Fruit fly (Drosophila melanogaster) whole organism, embryonic: Measurements from ENCODE around the gene CG10348.

Source experiments
- Aef1 ChIP-seq: fragments of 200-800 bp; sonication (Bioruptor generic); IDR thresholded peaks from 3 replicates; pipeline ENCODE4 v1.3.6; 2022; ENCODE audit warnings: missing biosample characterization, missing genetic modification characterization
- Atf3 ChIP-seq: fragments of 200-800 bp; sonication (Bioruptor generic); optimal IDR thresholded peaks from 3 replicates; lab custom pipeline; 2016; ENCODE audit warnings: missing biosample characterization, missing genetic modification characterization
- Bgb ChIP-seq: fragments of 200-800 bp; sonication (Bioruptor generic); IDR thresholded peaks from 2 replicates; pipeline ENCODE4 v1.3.6; 2022; ENCODE audit warnings: missing biosample characterization, missing genetic modification characterization; ENCODE audit not compliant: partially characterized antibody
- C15 ChIP-seq: fragments of 200-800 bp; sonication (Bioruptor generic); IDR thresholded peaks from 3 replicates; pipeline ENCODE4 v1.3.6; 2022; ENCODE audit warnings: missing biosample characterization, missing genetic modification characterization
- CG10366 ChIP-seq: fragments of 200-800 bp; sonication (Bioruptor generic); IDR thresholded peaks from 2 replicates; pipeline ENCODE4 v1.3.6; 2022; ENCODE audit warnings: missing biosample characterization, missing genetic modification characterization
- CG11560 ChIP-seq: fragments of 200-800 bp; sonication (Bioruptor generic); IDR thresholded peaks from 3 replicates; pipeline ENCODE4 v1.3.6; 2022; ENCODE audit warnings: missing biosample characterization, missing genetic modification characterization
- CG13287 ChIP-seq: fragments of 200-800 bp; sonication (Bioruptor generic); IDR thresholded peaks from 2 replicates; pipeline ENCODE4 v1.3.6; 2022; ENCODE audit warnings: missing biosample characterization, missing genetic modification characterization; ENCODE audit not compliant: partially characterized antibody
- CG15601 ChIP-seq: fragments of 200-800 bp; sonication (Bioruptor generic); optimal IDR thresholded peaks from 3 replicates; lab custom pipeline; 2019; ENCODE audit warnings: missing biosample characterization, mild to moderate bottlenecking, missing genetic modification characterization, moderate library complexity
- CG17361 ChIP-seq: fragments of 200-800 bp; sonication (Bioruptor generic); IDR thresholded peaks from 3 replicates; pipeline ENCODE4 v1.3.6; 2022; ENCODE audit warnings: missing biosample characterization, missing genetic modification characterization
- CG1832 ChIP-seq: fragments of 200-800 bp; sonication (Bioruptor generic); optimal IDR thresholded peaks from 2 replicates; lab custom pipeline; 2017; ENCODE audit warnings: missing biosample characterization, mild to moderate bottlenecking, missing genetic modification characterization, inconsistent platforms
- CG3281 ChIP-seq: fragments of 200-800 bp; sonication (Bioruptor generic); optimal IDR thresholded peaks from 3 replicates; lab custom pipeline; 2017; ENCODE audit warnings: missing biosample characterization, mild to moderate bottlenecking, missing genetic modification characterization
- CG4404 ChIP-seq: fragments of 200-800 bp; sonication (Bioruptor generic); IDR thresholded peaks from 2 replicates; pipeline ENCODE4 v1.3.6; 2022; ENCODE audit warnings: missing biosample characterization, missing genetic modification characterization
- Dbx ChIP-seq: fragments of 200-800 bp; sonication (Bioruptor generic); IDR thresholded peaks from 3 replicates; pipeline ENCODE4 v1.3.6; 2022; ENCODE audit warnings: missing biosample characterization, missing genetic modification characterization
- Drgx ChIP-seq: fragments of 200-800 bp; sonication (Bioruptor generic); IDR thresholded peaks from 2 replicates; pipeline ENCODE4 v1.3.6; 2022; ENCODE audit warnings: missing biosample characterization, missing genetic modification characterization
- Ets65A ChIP-seq: fragments of 200-800 bp; sonication (Bioruptor generic); peaks from one replicate; lab custom pipeline; 2016; ENCODE audit warnings: missing biosample characterization, missing genetic modification characterization
- Fer3 ChIP-seq: fragments of 200-800 bp; sonication (Bioruptor generic); optimal IDR thresholded peaks from 2 replicates; lab custom pipeline; 2018; ENCODE audit warnings: missing biosample characterization, mild to moderate bottlenecking, missing genetic modification characterization, moderate library complexity
- Neu2 ChIP-seq: fragments of 200-800 bp; sonication (Bioruptor generic); optimal IDR thresholded peaks from 3 replicates; lab custom pipeline; 2016; ENCODE audit warnings: missing biosample characterization, missing genetic modification characterization, borderline replicate concordance
- NfI ChIP-seq: fragments of 200-800 bp; sonication (Bioruptor generic); optimal IDR thresholded peaks from 3 replicates; lab custom pipeline; 2018; ENCODE audit warnings: missing biosample characterization, mild to moderate bottlenecking, missing genetic modification characterization, moderate library complexity
- Optix ChIP-seq: fragments of 200-800 bp; sonication (Bioruptor generic); IDR thresholded peaks from 3 replicates; pipeline ENCODE4 v1.3.6; 2022; ENCODE audit warnings: missing biosample characterization, missing genetic modification characterization
- Tbp ChIP-seq: fragments of >200 bp; optimal IDR thresholded peaks from 2 replicates; lab custom pipeline; 2018; ENCODE audit warnings: missing biosample characterization, missing genetic modification characterization
- Trl ChIP-seq, 3 experiments: fragments of >200 bp in 2 of 3; fragments of 200-800 bp in 1 of 3; sonication (Bioruptor generic) in 1 of 3; optimal IDR thresholded peaks; 2 replicates in 1 of 3; 3 replicates in 2 of 3; lab custom pipeline; 2016 to 2017; ENCODE audit warnings: missing biosample characterization in 1 of 3, missing genetic modification characterization in 1 of 3
- bsh ChIP-seq, 2 experiments: fragments of 200-800 bp; sonication (Bioruptor generic); optimal IDR thresholded peaks; 2 replicates each; lab custom pipeline; 2017 to 2018; ENCODE audit warnings: mild to moderate bottlenecking in 2 of 2, missing biosample characterization in 2 of 2, missing genetic modification characterization in 2 of 2, moderate library complexity in 1 of 2
- corto ChIP-seq: fragments of 200-800 bp; sonication (Bioruptor generic); optimal IDR thresholded peaks from 2 replicates; lab custom pipeline; 2016; ENCODE audit warnings: missing biosample characterization, mild to moderate bottlenecking, missing genetic modification characterization, moderate library complexity
- dm ChIP-seq: fragments of 200-800 bp; sonication (Bioruptor generic); optimal IDR thresholded peaks from 3 replicates; lab custom pipeline; 2016; ENCODE audit warnings: missing biosample characterization, missing genetic modification characterization
- dmrt99B ChIP-seq: fragments of 200-800 bp; sonication (Bioruptor generic); optimal IDR thresholded peaks from 2 replicates; lab custom pipeline; 2018; ENCODE audit warnings: missing biosample characterization, mild to moderate bottlenecking, missing genetic modification characterization, moderate library complexity
- gsb ChIP-seq: fragments of 200-800 bp; sonication (Bioruptor generic); IDR thresholded peaks from 2 replicates; pipeline ENCODE4 v1.3.6; 2022; ENCODE audit warnings: missing biosample characterization, missing genetic modification characterization
- insv ChIP-seq, 2 experiments: fragments of 200-800 bp; sonication (Bioruptor generic); optimal IDR thresholded peaks; 3 replicates each; lab custom pipeline; 2016 to 2018; ENCODE audit warnings: missing biosample characterization in 2 of 2, missing genetic modification characterization in 2 of 2
- knrl ChIP-seq: fragments of 200-800 bp; sonication (Bioruptor generic); IDR thresholded peaks from 3 replicates; pipeline ENCODE4 v1.3.6; 2022; ENCODE audit warnings: missing biosample characterization, missing genetic modification characterization; ENCODE audit not compliant: partially characterized antibody
- lbe ChIP-seq: fragments of 200-800 bp; sonication (Bioruptor generic); optimal IDR thresholded peaks from 2 replicates; lab custom pipeline; 2016; ENCODE audit warnings: missing biosample characterization, mild to moderate bottlenecking, missing genetic modification characterization
- nom ChIP-seq: fragments of 200-800 bp; sonication (Bioruptor generic); optimal IDR thresholded peaks from 2 replicates; lab custom pipeline; 2017; ENCODE audit warnings: missing biosample characterization, missing genetic modification characterization, mild to moderate bottlenecking, moderate library complexity, missing genetic modification reagents
- org-1 ChIP-seq: fragments of 200-800 bp; sonication (Bioruptor generic); optimal IDR thresholded peaks from 2 replicates; lab custom pipeline; 2017; ENCODE audit warnings: missing biosample characterization, missing genetic modification characterization
- pan ChIP-seq, 4 experiments: fragments of >200 bp in 3 of 4; fragments of 200-800 bp in 1 of 4; sonication (Bioruptor generic) in 1 of 4; optimal IDR thresholded peaks in 3 of 4; IDR thresholded peaks in 1 of 4; 2 replicates each; pipeline versions ENCODE4 v1.3.6 to Lab custom; 2017 to 2022; ENCODE audit warnings: missing biosample characterization in 2 of 4, missing genetic modification characterization in 2 of 4, mixed read lengths in 1 of 4
- sens ChIP-seq: fragments of 200-800 bp; sonication (Bioruptor generic); peaks from one replicate; lab custom pipeline; 2016; ENCODE audit warnings: missing biosample characterization, missing genetic modification characterization
- tll ChIP-seq, 2 experiments: fragments of 200-800 bp in 1 of 2; fragments of >200 bp in 1 of 2; sonication (Bioruptor generic) in 1 of 2; optimal IDR thresholded peaks; 2 replicates each; lab custom pipeline; 2017 to 2019; ENCODE audit warnings: missing biosample characterization in 2 of 2, missing genetic modification characterization in 2 of 2, mild to moderate bottlenecking in 1 of 2, moderate library complexity in 1 of 2
- twi ChIP-seq: fragments of 200-800 bp; optimal IDR thresholded peaks from 2 replicates; lab custom pipeline; 2019; ENCODE audit warnings: missing biosample characterization, mild to moderate bottlenecking, missing genetic modification characterization, moderate library complexity

The CG10348 gene

dm6 chr2L:18665952-18666606 lies 66.2 kb downstream of the CG10348 start (continued):
- TF ChIP-seq Dbx (GFP tag; lab: Robert Waterston, UW) = peak; percentile 71; the same call in 2 of the 3 replicates
- no peak for TF ChIP-seq Fer3
- TF ChIP-seq Neu2 = no peak
- TF ChIP-seq insv (GFP tag; optimal IDR thresholded peaks at IDR 0.05; lab: Kevin White, UChicago) = peak in 1 of 2 experiments; percentile 39
- TF ChIP-seq CG13287 (GFP tag; lab: Robert Waterston, UW) = peak; percentile 40; the same call in 1 of the 2 replicates
- peak; percentile 45 for TF ChIP-seq CG15601 (tag; lab: Kevin White, UChicago)
- TF ChIP-seq CG3281 (GFP tag; lab: Kevin White, UChicago) = no peak
- TF ChIP-seq C15 (GFP tag; lab: Robert Waterston, UW) = no peak

dm6 chr2L:18664707-18665550 lies 67.4 kb downstream of the CG10348 start:
- TF ChIP-seq Drgx (GFP tag; lab: Robert Waterston, UW) (peak; percentile 27; the same call in 1 of the 2 replicates), CG10366 (GFP tag; lab: Robert Waterston, UW) (no peak), Bgb (no peak), tll (GFP tag; optimal IDR thresholded peaks at IDR 0.05; lab: Kevin White, UChicago) (no peak), Ets65A (GFP tag; lab: Kevin White, UChicago) (peak; percentile 78), lbe (peak; percentile 62), knrl (GFP tag; lab: Robert Waterston, UW) (no peak), dmrt99B (tag; lab: Kevin White, UChicago) (no peak), sens (peak; percentile 63), Trl (optimal IDR thresholded peaks at IDR 0.05; lab: Kevin White, UChicago) (no peak), Trl (GFP tag; optimal IDR thresholded peaks at IDR 0.05; lab: Kevin White, UChicago) (no peak), Tbp (GFP tag; lab: Kevin White, UChicago) (no peak), org-1 (no peak), Aef1 (GFP tag; lab: Robert Waterston, UW) (no peak), corto (peak; percentile 48), CG1832 (GFP tag; lab: Kevin White, UChicago) (no peak), bsh (GFP tag; optimal IDR thresholded peaks at IDR 0.05; lab: Kevin White, UChicago) (peak; percentile 10 to 58), NfI (GFP tag; lab: Kevin White, UChicago) (no peak), CG11560 (tag; lab: Robert Waterston, UW) (no peak), gsb (no peak), CG17361 (GFP tag; lab: Robert Waterston, UW) (no peak), CG4404 (GFP tag; lab: Robert Waterston, UW) (no peak), pan (optimal IDR thresholded peaks at IDR 0.05; lab: Kevin White, UChicago) (no peak), pan (GFP tag; optimal IDR thresholded peaks at IDR 0.05 in 1 of 2, IDR thresholded peaks at IDR 0.05 in 1 of 2) (no peak), Optix (0 out of 3 replicates have a peak, but pooled peaks have one; percentile 17), twi (tag; lab: Kevin White, UChicago) (peak; percentile 95), dm (GFP tag; lab: Kevin White, UChicago) (no peak), nom (peak; percentile 78), Atf3 (GFP tag; lab: Kevin White, UChicago) (no peak)
